Worm (Caenorhabditis elegans): ENCODE results near the gene C02E7.8.

Gene C02E7.8

ce11 chrV:4920690-4921152, at the start of gene C02E7.8, which contains the start of gene srh-23:
Gene C02E7.8, minus strand, starts transcription at chrV:4920790.
Gene srh-23, plus strand, starts transcription at chrV:4921102.
- TF ChIP-seq B0310.2 (tag; optimal IDR thresholded peaks at IDR 0.05) = no peak
- no peak for TF ChIP-seq hmg-4 (GFP tag; optimal IDR thresholded peaks at IDR 0.05)
- no peak for TF ChIP-seq tbx-37 (GFP tag; conservative IDR thresholded peaks at IDR 0.05)
- no peak for TF ChIP-seq ets-7 (tag; optimal IDR thresholded peaks at IDR 0.05)
- TF ChIP-seq pes-1 (GFP tag; IDR thresholded peaks at IDR 0.05) = no peak
- no peak for TF ChIP-seq F13C5.2 (tag; optimal IDR thresholded peaks at IDR 0.05)
- no peak for TF ChIP-seq ama-1 (optimal IDR thresholded peaks at IDR 0.05)
- TF ChIP-seq hnd-1 (tag; optimal IDR thresholded peaks at IDR 0.05) = no peak
- TF ChIP-seq flt-1 (GFP tag; IDR thresholded peaks at IDR 0.05) = no peak

- no peak for TF ChIP-seq ceh-13 (GFP tag; optimal IDR thresholded peaks at IDR 0.05)
- no peak for TF ChIP-seq hmg-4 (GFP tag; optimal IDR thresholded peaks at IDR 0.05)
- TF ChIP-seq ets-7 (tag; optimal IDR thresholded peaks at IDR 0.05) = no peak
- TF ChIP-seq flt-1 (GFP tag; IDR thresholded peaks at IDR 0.05) = no peak
- TF ChIP-seq tbx-37 (GFP tag; conservative IDR thresholded peaks at IDR 0.05) = no peak
- no peak for TF ChIP-seq pes-1 (GFP tag; IDR thresholded peaks at IDR 0.05)
- TF ChIP-seq aly-1 (tag; optimal IDR thresholded peaks at IDR 0.05) = no peak
- TF ChIP-seq hmbx-1 (tag; optimal IDR thresholded peaks at IDR 0.05) = no peak
- TF ChIP-seq ama-1 (optimal IDR thresholded peaks at IDR 0.05) = no peak
- TF ChIP-seq tbx-11 (GFP tag; IDR thresholded peaks at IDR 0.05) = no peak
- no peak for TF ChIP-seq hnd-1 (tag; optimal IDR thresholded peaks at IDR 0.05)
- TF ChIP-seq scrt-1 (GFP tag; IDR thresholded peaks at IDR 0.05) = no peak
Measured at ce11 chrV:4969503-4969902, 48.9 kb upstream of the C02E7.8 start.

ce11 chrV:4968775-4969174, 48.2 kb upstream of the C02E7.8 start:
- TF ChIP-seq ets-7 (tag; optimal IDR thresholded peaks at IDR 0.05) = no peak
- TF ChIP-seq sea-1 (GFP tag; conservative IDR thresholded peaks at IDR 0.05) = no peak
- no peak for TF ChIP-seq tbx-11 (GFP tag; IDR thresholded peaks at IDR 0.05)
- no peak for TF ChIP-seq F13C5.2 (tag; optimal IDR thresholded peaks at IDR 0.05)
- no peak for TF ChIP-seq hmbx-1 (tag; optimal IDR thresholded peaks at IDR 0.05)
- no peak for TF ChIP-seq hmg-4 (GFP tag; optimal IDR thresholded peaks at IDR 0.05)
- no peak for TF ChIP-seq pes-1 (GFP tag; IDR thresholded peaks at IDR 0.05)

- TF ChIP-seq pes-1 (GFP tag; IDR thresholded peaks at IDR 0.05) (0 out of 2 replicates have a peak, but pooled peaks have one; percentile 10), tbx-11 (GFP tag; IDR thresholded peaks at IDR 0.05) (no peak)
Measured at ce11 chrV:4967238-4967637, 46.6 kb upstream of the C02E7.8 start.

ce11 chrV:4965790-4966189, 45.2 kb upstream of the C02E7.8 start:
- no peak for TF ChIP-seq hmbx-1 (tag; optimal IDR thresholded peaks at IDR 0.05)
- no peak for TF ChIP-seq tbx-37 (GFP tag; conservative IDR thresholded peaks at IDR 0.05)
- TF ChIP-seq hnd-1 (tag; optimal IDR thresholded peaks at IDR 0.05) = no peak
- no peak for TF ChIP-seq tbx-11 (GFP tag; IDR thresholded peaks at IDR 0.05)
- TF ChIP-seq aly-1 (tag; optimal IDR thresholded peaks at IDR 0.05) = no peak
- no peak for TF ChIP-seq pes-1 (GFP tag; IDR thresholded peaks at IDR 0.05)
- TF ChIP-seq ets-7 (tag; optimal IDR thresholded peaks at IDR 0.05) = no peak
- no peak for TF ChIP-seq ceh-36 (tag; optimal IDR thresholded peaks at IDR 0.05)
- no peak for TF ChIP-seq ama-1 (optimal IDR thresholded peaks at IDR 0.05)
- TF ChIP-seq scrt-1 (GFP tag; IDR thresholded peaks at IDR 0.05) = no peak
- TF ChIP-seq flt-1 (GFP tag; IDR thresholded peaks at IDR 0.05) = no peak

- TF ChIP-seq hmbx-1 (tag; optimal IDR thresholded peaks at IDR 0.05) (no peak), ceh-13 (GFP tag; optimal IDR thresholded peaks at IDR 0.05) (no peak), tbx-11 (GFP tag; IDR thresholded peaks at IDR 0.05) (no peak), ama-1 (optimal IDR thresholded peaks at IDR 0.05) (no peak)
Measured at ce11 chrV:4964671-4965420, 44.3 kb upstream of the C02E7.8 start.

- TF ChIP-seq flt-1 (GFP tag; IDR thresholded peaks at IDR 0.05) (no peak; the same call in 1 of the 2 replicates), aly-1 (tag; optimal IDR thresholded peaks at IDR 0.05) (no peak), F13C5.2 (tag; optimal IDR thresholded peaks at IDR 0.05) (no peak), hmbx-1 (tag; optimal IDR thresholded peaks at IDR 0.05) (no peak), ama-1 (optimal IDR thresholded peaks at IDR 0.05) (no peak), scrt-1 (GFP tag; IDR thresholded peaks at IDR 0.05) (peak; percentile 78), B0310.2 (tag; optimal IDR thresholded peaks at IDR 0.05) (no peak), ceh-36 (tag; optimal IDR thresholded peaks at IDR 0.05) (peak; percentile 45), tbx-37 (GFP tag; conservative IDR thresholded peaks at IDR 0.05) (no peak), ets-7 (tag; optimal IDR thresholded peaks at IDR 0.05) (no peak), tra-4 (tag; optimal IDR thresholded peaks at IDR 0.05) (no peak), hmg-4 (GFP tag; optimal IDR thresholded peaks at IDR 0.05) (peak; percentile 52), sea-1 (GFP tag; conservative IDR thresholded peaks at IDR 0.05) (no peak)
Measured at ce11 chrV:4964020-4964635, 43.5 kb upstream of the C02E7.8 start.

ce11 chrV:4963606-4964005, 43.0 kb upstream of the C02E7.8 start:
- TF ChIP-seq ceh-13 (GFP tag; optimal IDR thresholded peaks at IDR 0.05) = no peak

Measured in whole organism, early embryonic.